Fruit fly (Drosophila melanogaster) whole organism, embryonic: Measurements from ENCODE around the gene prd1.
A peak's percentile ranks its signal among the peaks of the same experiment; 100 is the strongest.

Experiments used
- Asciz ChIP-seq: fragments of 200-800 bp; sonication (Bioruptor generic); optimal IDR thresholded peaks from 2 replicates; lab custom pipeline; 2017; ENCODE audit warnings: missing biosample characterization, mild to moderate bottlenecking, missing genetic modification characterization, missing genetic modification reagents
- Blimp-1 ChIP-seq: fragments of 200-800 bp; sonication (Bioruptor generic); optimal IDR thresholded peaks from 3 replicates; lab custom pipeline; 2018; ENCODE audit warnings: missing biosample characterization, missing genetic modification characterization, mild to moderate bottlenecking, moderate library complexity, missing genetic modification reagents
- Bteb2 ChIP-seq: fragments of 200-800 bp; sonication (Bioruptor generic); optimal IDR thresholded peaks from 2 replicates; lab custom pipeline; 2016; ENCODE audit warnings: missing biosample characterization, missing genetic modification characterization
- C15 ChIP-seq: fragments of 200-800 bp; sonication (Bioruptor generic); IDR thresholded peaks from 3 replicates; pipeline ENCODE4 v1.3.6; 2022; ENCODE audit warnings: missing biosample characterization, missing genetic modification characterization
- CG10274 ChIP-seq: fragments of 200-800 bp; sonication (Bioruptor generic); optimal IDR thresholded peaks from 3 replicates; lab custom pipeline; 2017; ENCODE audit warnings: missing biosample characterization, mild to moderate bottlenecking, missing genetic modification characterization
- CG10321 ChIP-seq: fragments of 200-800 bp; sonication (Bioruptor generic); IDR thresholded peaks from 2 replicates; pipeline ENCODE4 v1.3.6; 2022; ENCODE audit warnings: missing biosample characterization, missing genetic modification characterization
- CG11504 ChIP-seq: fragments of 200-800 bp; sonication (Bioruptor generic); optimal IDR thresholded peaks from 3 replicates; lab custom pipeline; 2019; ENCODE audit warnings: missing biosample characterization, mild to moderate bottlenecking, missing genetic modification characterization, moderate library complexity
- CG12219 ChIP-seq: fragments of 200-800 bp; sonication (Bioruptor generic); optimal IDR thresholded peaks from 3 replicates; lab custom pipeline; 2018; ENCODE audit warnings: missing biosample characterization, mild to moderate bottlenecking, missing genetic modification characterization
- CG12744 ChIP-seq: fragments of 200-800 bp; sonication (Bioruptor generic); optimal IDR thresholded peaks from 2 replicates; lab custom pipeline; 2016; ENCODE audit warnings: missing biosample characterization, missing genetic modification characterization
- CG13424 ChIP-seq: fragments of 200-800 bp; sonication (Bioruptor generic); optimal IDR thresholded peaks from 2 replicates; lab custom pipeline; 2019; ENCODE audit warnings: missing biosample characterization, mild to moderate bottlenecking, missing genetic modification characterization, moderate library complexity
- CG14441 ChIP-seq: fragments of 200-800 bp; sonication (Bioruptor generic); IDR thresholded peaks from 2 replicates; pipeline ENCODE4 v1.3.6; 2022; ENCODE audit warnings: missing biosample characterization, missing genetic modification characterization
- CG17829 ChIP-seq: fragments of 200-800 bp; optimal IDR thresholded peaks from 2 replicates; lab custom pipeline; 2019; ENCODE audit warnings: missing biosample characterization, mild to moderate bottlenecking, missing genetic modification characterization, moderate library complexity
- CG2116 ChIP-seq: fragments of 200-800 bp; sonication (Bioruptor generic); optimal IDR thresholded peaks from 3 replicates; lab custom pipeline; 2018; ENCODE audit warnings: missing biosample characterization, mild to moderate bottlenecking, missing genetic modification characterization
- CG2129 ChIP-seq: fragments of 200-800 bp; sonication (Bioruptor generic); IDR thresholded peaks from 2 replicates; pipeline ENCODE4 v1.3.6; 2022; ENCODE audit warnings: missing biosample characterization, missing genetic modification characterization; ENCODE audit not compliant: partially characterized antibody
- CG2202 ChIP-seq: fragments of 200-800 bp; sonication (Bioruptor generic); optimal IDR thresholded peaks from 2 replicates; lab custom pipeline; 2018; ENCODE audit warnings: missing biosample characterization, mild to moderate bottlenecking, missing genetic modification characterization
- CG2678 ChIP-seq: fragments of 200-800 bp; sonication (Bioruptor generic); optimal IDR thresholded peaks from 3 replicates; lab custom pipeline; 2019; ENCODE audit warnings: missing biosample characterization, mild to moderate bottlenecking, missing genetic modification characterization, moderate library complexity
- CG3281 ChIP-seq: fragments of 200-800 bp; sonication (Bioruptor generic); optimal IDR thresholded peaks from 3 replicates; lab custom pipeline; 2017; ENCODE audit warnings: missing biosample characterization, mild to moderate bottlenecking, missing genetic modification characterization
- CG3726 ChIP-seq: fragments of 200-800 bp; sonication (Bioruptor generic); IDR thresholded peaks from 3 replicates; pipeline ENCODE4, ENCODE4 v1.3.6; 2022; ENCODE audit warnings: missing biosample characterization, missing genetic modification characterization
- CG42726 ChIP-seq: fragments of 200-800 bp; sonication (Bioruptor generic); IDR thresholded peaks from 2 replicates; pipeline ENCODE4 v1.3.6; 2022; ENCODE audit warnings: missing biosample characterization, missing genetic modification characterization; ENCODE audit not compliant: partially characterized antibody
- CG7987 ChIP-seq: fragments of 200-800 bp; sonication (Bioruptor generic); optimal IDR thresholded peaks from 2 replicates; lab custom pipeline; 2018; ENCODE audit warnings: missing biosample characterization, mild to moderate bottlenecking, missing genetic modification characterization, moderate library complexity
- Chrac-16 ChIP-seq: fragments of 200-800 bp; sonication (Bioruptor generic); optimal IDR thresholded peaks from 3 replicates; lab custom pipeline; 2016; ENCODE audit warnings: missing biosample characterization, missing genetic modification characterization
- Dip3 ChIP-seq: fragments of 200-800 bp; sonication (Bioruptor generic); optimal IDR thresholded peaks from 3 replicates; lab custom pipeline; 2016; ENCODE audit warnings: missing biosample characterization, missing genetic modification characterization
- Eip74EF ChIP-seq, 2 experiments: fragments of 200-800 bp in 1 of 2; fragments of >200 bp in 1 of 2; sonication (Bioruptor generic) in 1 of 2; optimal IDR thresholded peaks; 2 replicates each; lab custom pipeline; 2017 to 2019; ENCODE audit warnings: missing biosample characterization in 2 of 2, missing genetic modification characterization in 2 of 2, mild to moderate bottlenecking in 1 of 2, moderate library complexity in 1 of 2
- Ets97D ChIP-seq: fragments of 200-800 bp; sonication (Bioruptor generic); optimal IDR thresholded peaks from 3 replicates; lab custom pipeline; 2016; ENCODE audit warnings: missing biosample characterization, missing genetic modification characterization
- Hey ChIP-seq: fragments of 200-800 bp; sonication (Bioruptor generic); optimal IDR thresholded peaks from 3 replicates; lab custom pipeline; 2018; ENCODE audit warnings: missing biosample characterization, mild to moderate bottlenecking, missing genetic modification characterization
- HmgD ChIP-seq: fragments of 200-800 bp; sonication (Bioruptor generic); optimal IDR thresholded peaks from 3 replicates; lab custom pipeline; 2016; ENCODE audit warnings: missing biosample characterization, missing genetic modification characterization
- Hsf ChIP-seq: fragments of 200-800 bp; sonication (Bioruptor generic); optimal IDR thresholded peaks from 3 replicates; lab custom pipeline; 2016; ENCODE audit warnings: missing biosample characterization, missing genetic modification characterization
- Lpt ChIP-seq: fragments of >200 bp; optimal IDR thresholded peaks from 2 replicates; lab custom pipeline; 2018; ENCODE audit warnings: missing biosample characterization, missing genetic modification characterization
- Oli ChIP-seq: fragments of 200-800 bp; sonication (Bioruptor generic); optimal IDR thresholded peaks from 2 replicates; lab custom pipeline; 2018; ENCODE audit warnings: missing biosample characterization, mild to moderate bottlenecking, missing genetic modification characterization, moderate library complexity
- Sry-β ChIP-seq: fragments of 200-800 bp; sonication (Bioruptor generic); optimal IDR thresholded peaks from 2 replicates; lab custom pipeline; 2018; ENCODE audit warnings: missing biosample characterization, mild to moderate bottlenecking, missing genetic modification characterization, moderate library complexity
- Ssrp ChIP-seq: fragments of 200-800 bp; sonication (Bioruptor generic); optimal IDR thresholded peaks from 2 replicates; lab custom pipeline; 2018; ENCODE audit warnings: missing biosample characterization, mild to moderate bottlenecking, missing genetic modification characterization, moderate library complexity
- Tbp ChIP-seq: fragments of >200 bp; optimal IDR thresholded peaks from 2 replicates; lab custom pipeline; 2018; ENCODE audit warnings: missing biosample characterization, missing genetic modification characterization
- ab ChIP-seq: fragments of 200-800 bp; sonication (Bioruptor generic); optimal IDR thresholded peaks from 2 replicates; lab custom pipeline; 2016; ENCODE audit warnings: missing biosample characterization, missing genetic modification characterization
- bsh ChIP-seq, 2 experiments: fragments of 200-800 bp; sonication (Bioruptor generic); optimal IDR thresholded peaks; 2 replicates each; lab custom pipeline; 2017 to 2018; ENCODE audit warnings: mild to moderate bottlenecking in 2 of 2, missing biosample characterization in 2 of 2, missing genetic modification characterization in 2 of 2, moderate library complexity in 1 of 2
- cad ChIP-seq: fragments of >200 bp; optimal IDR thresholded peaks from 2 replicates; lab custom pipeline; 2017; ENCODE audit warnings: missing biosample characterization, missing genetic modification characterization
- corto ChIP-seq: fragments of 200-800 bp; sonication (Bioruptor generic); optimal IDR thresholded peaks from 2 replicates; lab custom pipeline; 2016; ENCODE audit warnings: missing biosample characterization, mild to moderate bottlenecking, missing genetic modification characterization, moderate library complexity
- crp ChIP-seq, 2 experiments: fragments of 200-800 bp; sonication (Bioruptor generic); optimal IDR thresholded peaks; 2 replicates in 1 of 2; 3 replicates in 1 of 2; lab custom pipeline; 2017; ENCODE audit warnings: missing biosample characterization in 2 of 2, missing genetic modification characterization in 2 of 2, mild to moderate bottlenecking in 1 of 2, moderate library complexity in 1 of 2
- dysf ChIP-seq: fragments of 200-800 bp; sonication (Bioruptor generic); IDR thresholded peaks from 3 replicates; pipeline ENCODE4 v1.3.6; 2022; ENCODE audit warnings: missing biosample characterization, missing genetic modification characterization
- fd64A ChIP-seq: fragments of 200-800 bp; sonication (Bioruptor generic); optimal IDR thresholded peaks from 3 replicates; lab custom pipeline; 2018; ENCODE audit warnings: missing biosample characterization, mild to moderate bottlenecking, missing genetic modification characterization
- ftz-f1 ChIP-seq: fragments of 200-800 bp; sonication (Bioruptor generic); optimal IDR thresholded peaks from 2 replicates; lab custom pipeline; 2016; ENCODE audit warnings: missing biosample characterization, missing genetic modification characterization
- grau ChIP-seq: fragments of 200-800 bp; optimal IDR thresholded peaks from 3 replicates; lab custom pipeline; 2019; ENCODE audit warnings: missing biosample characterization, mild to moderate bottlenecking, missing genetic modification characterization, moderate library complexity
- gsb ChIP-seq: fragments of 200-800 bp; sonication (Bioruptor generic); IDR thresholded peaks from 2 replicates; pipeline ENCODE4 v1.3.6; 2022; ENCODE audit warnings: missing biosample characterization, missing genetic modification characterization
- gsb-n ChIP-seq: fragments of 200-800 bp; sonication (Bioruptor generic); optimal IDR thresholded peaks from 3 replicates; lab custom pipeline; 2018; ENCODE audit warnings: missing biosample characterization, mild to moderate bottlenecking, missing genetic modification characterization
- hbn ChIP-seq: fragments of 200-800 bp; sonication (Bioruptor generic); IDR thresholded peaks from 2 replicates; pipeline ENCODE4 v1.3.6; 2022; ENCODE audit warnings: missing biosample characterization, missing genetic modification characterization; ENCODE audit not compliant: partially characterized antibody
- repo ChIP-seq: fragments of 200-800 bp; sonication (Bioruptor generic); optimal IDR thresholded peaks from 2 replicates; lab custom pipeline; 2016; ENCODE audit warnings: missing biosample characterization, missing genetic modification characterization
- row ChIP-seq: fragments of 200-800 bp; sonication (Bioruptor generic); IDR thresholded peaks from 3 replicates; pipeline ENCODE4 v1.3.6; 2022; ENCODE audit warnings: missing biosample characterization, missing genetic modification characterization
- sc ChIP-seq, 3 experiments: fragments of >200 bp in 2 of 3; fragments of 200-800 bp in 1 of 3; sonication (Bioruptor generic) in 1 of 3; optimal IDR thresholded peaks; 2 replicates in 2 of 3; 3 replicates in 1 of 3; lab custom pipeline; 2017; ENCODE audit warnings: mild to moderate bottlenecking in 1 of 3, missing biosample characterization in 1 of 3, missing genetic modification characterization in 1 of 3, missing genetic modification reagents in 1 of 3
- tin ChIP-seq: fragments of 200-800 bp; sonication (Bioruptor generic); optimal IDR thresholded peaks from 3 replicates; lab custom pipeline; 2016; ENCODE audit warnings: missing biosample characterization, missing genetic modification characterization
- ttk ChIP-seq: fragments of 200-800 bp; sonication (Bioruptor generic); IDR thresholded peaks from 2 replicates; pipeline ENCODE4 v2.1.2; 2022; ENCODE audit warnings: missing biosample characterization, missing genetic modification characterization
- zfh2 ChIP-seq: fragments of 200-800 bp; sonication (Bioruptor generic); optimal IDR thresholded peaks from 2 replicates; lab custom pipeline; 2016; ENCODE audit warnings: missing biosample characterization, missing genetic modification characterization

Gene prd1

DNA sequence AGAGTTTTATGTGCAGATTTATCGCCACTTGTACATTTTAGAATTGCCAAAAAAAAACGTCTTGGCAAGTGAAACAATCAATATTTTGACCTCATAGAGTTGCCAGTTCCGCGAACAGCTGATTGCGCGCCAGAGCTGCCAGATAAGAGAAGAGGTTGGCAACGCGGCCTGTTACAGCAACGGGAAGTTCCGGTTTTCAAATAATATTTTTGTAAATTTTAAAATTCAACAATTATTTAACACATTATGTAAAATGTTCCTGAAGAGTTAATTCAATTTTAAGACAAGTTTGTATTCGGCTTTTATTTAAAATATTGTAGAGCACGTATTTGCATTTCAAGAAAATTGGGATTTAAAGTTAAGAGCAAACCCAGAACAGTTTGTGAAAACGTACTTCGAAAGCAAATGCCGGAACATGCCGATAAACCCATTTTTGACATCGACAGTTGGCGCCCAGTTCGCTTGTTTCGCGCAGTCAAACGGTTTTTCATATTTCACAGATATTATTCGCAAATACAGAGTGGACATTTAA lies at the start of gene prd1, which contains the start of gene HisCl1 (continued):
- no peak for TF ChIP-seq CG10321 (GFP tag; lab: Robert Waterston, UW)
- TF ChIP-seq Tbp (GFP tag; lab: Kevin White, UChicago), result no peak
- TF ChIP-seq hbn (GFP tag; lab: Robert Waterston, UW), result no peak
- TF ChIP-seq Ssrp (tag; lab: Kevin White, UChicago), result peak; percentile 72
- TF ChIP-seq ftz-f1 (GFP tag; lab: Kevin White, UChicago), result peak; percentile 67
- TF ChIP-seq Sry-β, result peak; percentile 55
- peak; percentile 57 for TF ChIP-seq CG17829 (tag; lab: Kevin White, UChicago)
- no peak for TF ChIP-seq CG3726 (GFP tag; lab: Robert Waterston, UW)
- TF ChIP-seq crp (GFP tag; optimal IDR thresholded peaks at IDR 0.05; lab: Kevin White, UChicago), result peak; percentile 90 to 98
- peak; percentile 32 for TF ChIP-seq CG12744
- TF ChIP-seq dysf (GFP tag; lab: Robert Waterston, UW), result peak; percentile 83
- TF ChIP-seq Eip74EF (GFP tag; optimal IDR thresholded peaks at IDR 0.05; lab: Kevin White, UChicago), result no peak
- no peak for TF ChIP-seq CG42726
- TF ChIP-seq grau (tag; lab: Kevin White, UChicago), result no peak
- peak; percentile 31 for TF ChIP-seq CG2202 (tag; lab: Kevin White, UChicago)
- TF ChIP-seq Bteb2 (GFP tag; lab: Kevin White, UChicago), result peak; percentile 42
- no peak for TF ChIP-seq corto (GFP tag; lab: Kevin White, UChicago)
- TF ChIP-seq repo (GFP tag; lab: Kevin White, UChicago), result no peak
- TF ChIP-seq row (GFP tag; lab: Robert Waterston, UW), result peak; percentile 94
- TF ChIP-seq CG2116, result peak; percentile 72
- no peak for TF ChIP-seq gsb-n (tag; lab: Kevin White, UChicago)
- TF ChIP-seq Lpt (GFP tag; lab: Kevin White, UChicago), result no peak
- peak; percentile 97 for TF ChIP-seq Ets97D (GFP tag; lab: Kevin White, UChicago)
- peak; percentile 2 for TF ChIP-seq fd64A (GFP tag; lab: Kevin White, UChicago)
- TF ChIP-seq Hey (tag; lab: Kevin White, UChicago), result no peak
- TF ChIP-seq Chrac-16, result peak; percentile 61
- TF ChIP-seq ttk (GFP tag; lab: Robert Waterston, UW), result no peak
- peak; percentile 53 for TF ChIP-seq CG10274 (GFP tag; lab: Kevin White, UChicago)
- TF ChIP-seq zfh2 (GFP tag; lab: Kevin White, UChicago), result peak; percentile 70
- TF ChIP-seq CG12219 (GFP tag; lab: Kevin White, UChicago), result peak; percentile 51
- no peak for TF ChIP-seq Blimp-1 (GFP tag; lab: Kevin White, UChicago)
- TF ChIP-seq Asciz (GFP tag; lab: Kevin White, UChicago), result no peak
- TF ChIP-seq CG13424, result peak; percentile 71
- no peak for TF ChIP-seq gsb
- TF ChIP-seq bsh (GFP tag; optimal IDR thresholded peaks at IDR 0.05; lab: Kevin White, UChicago), result no peak
- peak; percentile 70 for TF ChIP-seq Dip3
- no peak for TF ChIP-seq CG2129
- no peak for TF ChIP-seq CG2678 (tag; lab: Kevin White, UChicago)
- TF ChIP-seq ab (GFP tag; lab: Kevin White, UChicago), result no peak
- TF ChIP-seq sc (optimal IDR thresholded peaks at IDR 0.05; lab: Kevin White, UChicago), result no peak
- TF ChIP-seq sc (GFP tag; optimal IDR thresholded peaks at IDR 0.05; lab: Kevin White, UChicago), result peak; percentile 34
- TF ChIP-seq Hsf (GFP tag; lab: Kevin White, UChicago), result peak; percentile 81
- peak; percentile 70 for TF ChIP-seq CG7987 (GFP tag; lab: Kevin White, UChicago)
- peak; percentile 40 for TF ChIP-seq tin (GFP tag; lab: Kevin White, UChicago)
- TF ChIP-seq cad, result no peak
- TF ChIP-seq CG14441 (GFP tag; lab: Robert Waterston, UW), result peak; percentile 69
- peak; percentile 71 for TF ChIP-seq Oli
- no peak for TF ChIP-seq CG11504 (tag; lab: Kevin White, UChicago)
- peak; percentile 71 for TF ChIP-seq CG3281 (GFP tag; lab: Kevin White, UChicago)
- no peak for TF ChIP-seq HmgD (GFP tag; lab: Kevin White, UChicago)
- TF ChIP-seq C15, result no peak
